Worm (Caenorhabditis elegans) whole organism, L4/young adult: ENCODE data around the gene D1086.8.

Experiments
- W03F9.2 ChIP-seq: fragments of 150-350 bp; optimal IDR thresholded peaks from 2 replicates; lab custom pipeline; 2014; ENCODE audit warnings: missing biosample characterization, missing genetic modification characterization
- dao-5 ChIP-seq: sonication (generic microtip); optimal IDR thresholded peaks from 2 replicates; lab custom pipeline; 2016; ENCODE audit warnings: missing genotype, missing genetic modification characterization, moderate library complexity, missing compliant biosample characterization
- him-1 ChIP-seq: sonication (generic microtip); optimal IDR thresholded peaks from 2 replicates; lab custom pipeline; 2016; ENCODE audit warnings: missing genotype, missing genetic modification reagents, missing genetic modification characterization, missing compliant biosample characterization

DNA sequence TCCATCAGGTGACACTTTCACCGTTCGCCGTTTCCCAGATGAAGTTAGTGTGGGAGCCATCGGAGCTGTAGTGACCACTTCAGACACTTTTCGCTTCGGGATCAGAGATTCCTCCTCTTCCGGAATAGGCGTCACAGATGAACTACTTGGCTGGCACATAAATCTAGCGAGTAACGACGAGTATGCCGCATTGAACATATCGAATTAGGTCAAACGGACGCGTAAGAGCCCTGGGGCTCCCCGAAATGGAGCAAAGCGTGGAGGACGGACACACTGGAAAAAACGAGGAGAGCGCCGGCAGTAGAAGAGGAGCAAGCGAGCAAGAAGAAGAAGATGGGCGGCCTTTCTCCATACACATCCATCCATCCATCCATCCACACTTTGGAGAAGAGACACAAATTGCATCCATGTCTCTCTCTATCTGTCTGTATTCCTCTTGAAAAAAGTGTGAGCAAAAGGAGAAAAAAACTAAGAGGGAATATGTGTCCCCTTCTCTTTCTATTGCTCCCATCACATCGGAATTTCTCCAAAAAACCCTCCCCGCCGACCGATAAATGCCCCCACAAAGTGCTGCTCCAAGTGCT is 32.5 kb downstream of the D1086.8 start:
- TF ChIP-seq dao-5 (tag; lab: Kevin White, UChicago) (no peak), him-1 (no peak), W03F9.2 (tag; lab: Kevin White, UChicago) (no peak)
